Fruit fly (Drosophila melanogaster) whole organism, embryonic: ENCODE data around the gene chif.

Experiments used
- Asciz ChIP-seq: fragments of 200-800 bp; sonication (Bioruptor generic); optimal IDR thresholded peaks from 2 replicates; lab custom pipeline; 2017; ENCODE audit warnings: missing biosample characterization, mild to moderate bottlenecking, missing genetic modification characterization, missing genetic modification reagents
- Atf6 ChIP-seq: fragments of 200-800 bp; sonication (Bioruptor generic); IDR thresholded peaks from 2 replicates; pipeline ENCODE4 v1.3.6; 2022; ENCODE audit warnings: missing biosample characterization, missing genetic modification characterization
- CG10366 ChIP-seq: fragments of 200-800 bp; sonication (Bioruptor generic); IDR thresholded peaks from 2 replicates; pipeline ENCODE4 v1.3.6; 2022; ENCODE audit warnings: missing biosample characterization, missing genetic modification characterization
- CG10462 ChIP-seq: fragments of 200-800 bp; sonication (Bioruptor generic); optimal IDR thresholded peaks from 2 replicates; lab custom pipeline; 2016; ENCODE audit warnings: missing biosample characterization, missing genetic modification characterization
- CG11504 ChIP-seq: fragments of 200-800 bp; sonication (Bioruptor generic); optimal IDR thresholded peaks from 3 replicates; lab custom pipeline; 2019; ENCODE audit warnings: missing biosample characterization, mild to moderate bottlenecking, missing genetic modification characterization, moderate library complexity
- CG12104 ChIP-seq: fragments of 200-800 bp; sonication (Bioruptor generic); optimal IDR thresholded peaks from 3 replicates; lab custom pipeline; 2016; ENCODE audit warnings: missing biosample characterization, missing genetic modification characterization
- CG12391 ChIP-seq: fragments of 200-800 bp; sonication (Bioruptor generic); optimal IDR thresholded peaks from 3 replicates; lab custom pipeline; 2018; ENCODE audit warnings: missing biosample characterization, mild to moderate bottlenecking, missing genetic modification characterization, moderate library complexity
- CG13894 ChIP-seq: fragments of 200-800 bp; sonication (Bioruptor generic); optimal IDR thresholded peaks from 3 replicates; lab custom pipeline; 2018; ENCODE audit warnings: missing biosample characterization, mild to moderate bottlenecking, missing genetic modification characterization, moderate library complexity
- CG14667 ChIP-seq: fragments of 200-800 bp; sonication (Bioruptor generic); IDR thresholded peaks from 2 replicates; pipeline ENCODE4 v1.3.6; 2022; ENCODE audit warnings: missing biosample characterization, missing genetic modification characterization
- CG17328 ChIP-seq: fragments of 200-800 bp; sonication (Bioruptor generic); IDR thresholded peaks from 2 replicates; pipeline ENCODE4 v1.3.6; 2022; ENCODE audit warnings: missing biosample characterization, missing genetic modification characterization
- CG17361 ChIP-seq: fragments of 200-800 bp; sonication (Bioruptor generic); IDR thresholded peaks from 3 replicates; pipeline ENCODE4 v1.3.6; 2022; ENCODE audit warnings: missing biosample characterization, missing genetic modification characterization
- CG17829 ChIP-seq: fragments of 200-800 bp; optimal IDR thresholded peaks from 2 replicates; lab custom pipeline; 2019; ENCODE audit warnings: missing biosample characterization, mild to moderate bottlenecking, missing genetic modification characterization, moderate library complexity
- CG18764 ChIP-seq: fragments of 200-800 bp; sonication (Bioruptor generic); optimal IDR thresholded peaks from 3 replicates; lab custom pipeline; 2016; ENCODE audit warnings: missing biosample characterization, missing genetic modification characterization
- CG3407 ChIP-seq: fragments of 200-800 bp; sonication (Bioruptor generic); optimal IDR thresholded peaks from 2 replicates; lab custom pipeline; 2018; ENCODE audit warnings: missing biosample characterization, mild to moderate bottlenecking, missing genetic modification characterization
- CG7271 ChIP-seq: fragments of 200-800 bp; sonication (Bioruptor generic); optimal IDR thresholded peaks from 2 replicates; lab custom pipeline; 2018; ENCODE audit warnings: missing biosample characterization, mild to moderate bottlenecking, missing genetic modification characterization, moderate library complexity
- CG9215 ChIP-seq: fragments of 200-800 bp; sonication (Bioruptor generic); IDR thresholded peaks from 2 replicates; pipeline ENCODE4 v1.3.6; 2022; ENCODE audit warnings: missing biosample characterization, missing genetic modification characterization
- CG9932 ChIP-seq: fragments of 200-800 bp; sonication (Bioruptor generic); IDR thresholded peaks from 2 replicates; pipeline ENCODE4 v1.3.6; 2022; ENCODE audit warnings: missing biosample characterization, missing genetic modification characterization
- Drgx ChIP-seq: fragments of 200-800 bp; sonication (Bioruptor generic); IDR thresholded peaks from 2 replicates; pipeline ENCODE4 v1.3.6; 2022; ENCODE audit warnings: missing biosample characterization, missing genetic modification characterization
- ERR ChIP-seq: fragments of 200-800 bp; sonication (Bioruptor generic); optimal IDR thresholded peaks from 2 replicates; lab custom pipeline; 2016; ENCODE audit warnings: missing biosample characterization, missing genetic modification characterization
- HmgZ ChIP-seq: fragments of 200-800 bp; sonication (Bioruptor generic); optimal IDR thresholded peaks from 2 replicates; lab custom pipeline; 2018; ENCODE audit warnings: missing biosample characterization, mild to moderate bottlenecking, missing genetic modification characterization
- Hr51 ChIP-seq, 2 experiments: fragments of 200-800 bp; sonication (Bioruptor generic); optimal IDR thresholded peaks; 2 replicates in 1 of 2; 3 replicates in 1 of 2; lab custom pipeline; 2016 to 2018; ENCODE audit warnings: missing biosample characterization in 2 of 2, missing genetic modification characterization in 2 of 2, mild to moderate bottlenecking in 1 of 2, moderate library complexity in 1 of 2
- Hr78 ChIP-seq, 2 experiments: fragments of 200-800 bp in 1 of 2; fragments of >200 bp in 1 of 2; sonication (Bioruptor generic) in 1 of 2; optimal IDR thresholded peaks; 2 replicates each; lab custom pipeline; 2017 to 2019; ENCODE audit warnings: missing biosample characterization in 2 of 2, missing genetic modification characterization in 2 of 2, mild to moderate bottlenecking in 1 of 2, moderate library complexity in 1 of 2
- MTF-1 ChIP-seq: fragments of 200-800 bp; sonication (Bioruptor generic); optimal IDR thresholded peaks from 2 replicates; lab custom pipeline; 2018; ENCODE audit warnings: missing biosample characterization, mild to moderate bottlenecking, missing genetic modification characterization, borderline replicate concordance
- Mad ChIP-seq: fragments of 200-800 bp; sonication (Bioruptor generic); optimal IDR thresholded peaks from 2 replicates; lab custom pipeline; 2016; ENCODE audit warnings: missing biosample characterization, missing genetic modification characterization
- Mes4 ChIP-seq: fragments of 200-800 bp; sonication (Bioruptor generic); optimal IDR thresholded peaks from 2 replicates; lab custom pipeline; 2016; ENCODE audit warnings: missing biosample characterization, missing genetic modification characterization
- NC2α ChIP-seq: fragments of 200-800 bp; sonication (Bioruptor generic); optimal IDR thresholded peaks from 2 replicates; lab custom pipeline; 2016; ENCODE audit warnings: missing biosample characterization, missing genetic modification characterization
- Rx ChIP-seq: fragments of 200-800 bp; sonication (Bioruptor generic); IDR thresholded peaks from 2 replicates; pipeline ENCODE4 v1.3.6; 2022; ENCODE audit warnings: missing biosample characterization, missing genetic modification characterization
- Six4 ChIP-seq: fragments of 200-800 bp; sonication (Bioruptor generic); optimal IDR thresholded peaks from 2 replicates; lab custom pipeline; 2016; ENCODE audit warnings: missing biosample characterization, missing genetic modification characterization
- Stat92E ChIP-seq, 3 experiments: fragments of >200 bp in 2 of 3; fragments of 200-800 bp in 1 of 3; sonication (Bioruptor generic) in 1 of 3; optimal IDR thresholded peaks; 2 replicates each; lab custom pipeline; 2017 to 2019; ENCODE audit warnings: missing biosample characterization in 3 of 3, missing genetic modification characterization in 3 of 3, mild to moderate bottlenecking in 1 of 3, moderate library complexity in 1 of 3
- Tbp ChIP-seq: fragments of >200 bp; optimal IDR thresholded peaks from 2 replicates; lab custom pipeline; 2018; ENCODE audit warnings: missing biosample characterization, missing genetic modification characterization
- ac ChIP-seq: fragments of 200-800 bp; sonication (Bioruptor generic); optimal IDR thresholded peaks from 3 replicates; lab custom pipeline; 2017; ENCODE audit warnings: missing biosample characterization, mild to moderate bottlenecking, missing genetic modification characterization
- chm ChIP-seq: fragments of 200-800 bp; sonication (Bioruptor generic); IDR thresholded peaks from 2 replicates; pipeline ENCODE4 v1.3.6; 2022; ENCODE audit warnings: missing biosample characterization, missing genetic modification characterization
- cwo ChIP-seq: fragments of 200-800 bp; sonication (Bioruptor generic); optimal IDR thresholded peaks from 3 replicates; lab custom pipeline; 2017; ENCODE audit warnings: missing biosample characterization, missing genetic modification characterization, mild to moderate bottlenecking, moderate library complexity, missing genetic modification reagents
- ems ChIP-seq: fragments of 200-800 bp; sonication (Bioruptor generic); optimal IDR thresholded peaks from 3 replicates; lab custom pipeline; 2016; ENCODE audit warnings: missing biosample characterization, missing genetic modification characterization
- insv ChIP-seq, 2 experiments: fragments of 200-800 bp; sonication (Bioruptor generic); optimal IDR thresholded peaks; 3 replicates each; lab custom pipeline; 2016 to 2018; ENCODE audit warnings: missing biosample characterization in 2 of 2, missing genetic modification characterization in 2 of 2
- onecut ChIP-seq: fragments of 200-800 bp; sonication (Bioruptor generic); IDR thresholded peaks from 2 replicates; pipeline ENCODE4 v1.3.6; 2022; ENCODE audit warnings: missing biosample characterization, missing genetic modification characterization
- pb ChIP-seq: fragments of 200-800 bp; sonication (Bioruptor generic); optimal IDR thresholded peaks from 3 replicates; lab custom pipeline; 2016; ENCODE audit warnings: missing biosample characterization, missing genetic modification characterization
- prd ChIP-seq, 3 experiments: fragments of >200 bp in 2 of 3; fragments of 200-800 bp in 1 of 3; sonication (Bioruptor generic) in 1 of 3; optimal IDR thresholded peaks in 2 of 3; IDR thresholded peaks in 1 of 3; 2 replicates in 2 of 3; 3 replicates in 1 of 3; pipeline versions ENCODE4 v1.3.6 to Lab custom; 2017 to 2022; ENCODE audit warnings: missing biosample characterization in 1 of 3, missing genetic modification characterization in 1 of 3
- sens-2 ChIP-seq: fragments of 200-800 bp; sonication (Bioruptor generic); IDR thresholded peaks from 2 replicates; pipeline ENCODE4 v1.3.6; 2022; ENCODE audit warnings: missing biosample characterization, missing genetic modification characterization
- sisA ChIP-seq: fragments of 200-800 bp; sonication (Bioruptor generic); IDR thresholded peaks from 2 replicates; pipeline ENCODE4 v1.3.6; 2022; ENCODE audit warnings: missing biosample characterization, missing genetic modification characterization
- tio ChIP-seq: fragments of 200-800 bp; sonication (Bioruptor generic); optimal IDR thresholded peaks from 2 replicates; lab custom pipeline; 2017; ENCODE audit warnings: missing biosample characterization, missing genetic modification characterization, inconsistent platforms
- tll ChIP-seq, 2 experiments: fragments of 200-800 bp in 1 of 2; fragments of >200 bp in 1 of 2; sonication (Bioruptor generic) in 1 of 2; optimal IDR thresholded peaks; 2 replicates each; lab custom pipeline; 2017 to 2019; ENCODE audit warnings: missing biosample characterization in 2 of 2, missing genetic modification characterization in 2 of 2, mild to moderate bottlenecking in 1 of 2, moderate library complexity in 1 of 2
- trem ChIP-seq: fragments of 200-800 bp; optimal IDR thresholded peaks from 3 replicates; lab custom pipeline; 2019; ENCODE audit warnings: missing biosample characterization, mild to moderate bottlenecking, missing genetic modification characterization, moderate library complexity
- tup ChIP-seq: fragments of 200-800 bp; sonication (Bioruptor generic); optimal IDR thresholded peaks from 2 replicates; lab custom pipeline; 2016; ENCODE audit warnings: missing biosample characterization, mild to moderate bottlenecking, missing genetic modification characterization, moderate library complexity
- tx ChIP-seq: fragments of 200-800 bp; sonication (Bioruptor generic); optimal IDR thresholded peaks from 2 replicates; lab custom pipeline; 2016; ENCODE audit warnings: missing biosample characterization, missing genetic modification characterization
- vvl ChIP-seq: fragments of 200-800 bp; sonication (Bioruptor generic); IDR thresholded peaks from 2 replicates; pipeline ENCODE4 v1.3.6; 2022; ENCODE audit warnings: missing biosample characterization, missing genetic modification characterization
- zf30C ChIP-seq: fragments of 200-800 bp; sonication (Bioruptor generic); optimal IDR thresholded peaks from 3 replicates; lab custom pipeline; 2018; ENCODE audit warnings: missing biosample characterization, mild to moderate bottlenecking, missing genetic modification characterization

Gene chif

DNA sequence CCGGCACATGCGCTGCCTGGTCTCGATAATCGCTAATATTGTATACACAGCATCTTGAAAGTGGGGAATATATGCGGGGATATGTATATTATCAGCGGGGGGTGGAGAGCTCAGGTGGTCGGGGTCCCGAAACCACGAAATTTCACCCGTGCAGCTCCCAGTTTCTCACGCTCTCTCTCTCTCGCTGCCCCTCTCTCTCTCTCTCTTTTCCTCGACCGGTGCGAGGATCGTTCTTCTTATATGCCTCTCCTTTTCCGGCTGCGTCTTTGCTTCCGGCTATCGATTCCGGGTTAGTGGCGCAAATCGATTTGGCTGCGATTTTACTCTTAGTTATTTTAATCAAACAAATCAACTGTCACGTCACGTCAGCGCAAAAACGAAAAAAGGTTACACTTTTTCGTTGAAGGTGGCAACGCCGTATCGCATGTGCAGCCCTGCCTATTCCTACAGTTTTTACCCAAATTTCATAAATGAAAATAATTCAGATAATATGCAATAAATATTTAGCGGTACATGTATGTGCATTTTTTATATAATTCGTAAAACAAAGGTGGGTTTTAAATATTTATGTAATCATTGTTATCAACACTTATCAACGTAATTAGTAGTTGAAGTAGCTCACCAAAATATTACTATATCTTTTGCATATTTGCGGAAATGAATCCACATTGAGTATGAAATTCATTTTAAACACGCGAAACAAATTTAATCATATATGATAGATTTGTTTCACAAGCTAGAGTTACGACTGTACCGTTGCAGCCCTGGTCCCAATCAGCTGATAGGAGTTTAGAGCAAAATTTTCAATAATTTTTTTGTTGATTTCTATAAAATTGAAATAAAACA, 52.7 kb downstream of the chif start, which contains the start of the genes heix and CG17328 (continued):
- peak; percentile 78 for TF ChIP-seq CG12104 (GFP tag; lab: Kevin White, UChicago)
- peak; percentile 43; the same call in 1 of the 2 replicates for TF ChIP-seq Atf6 (GFP tag; lab: Robert Waterston, UW)
- TF ChIP-seq Mes4 (GFP tag; lab: Kevin White, UChicago), result no peak
- TF ChIP-seq CG17361 (GFP tag; lab: Robert Waterston, UW), result peak; percentile 88
- TF ChIP-seq prd (optimal IDR thresholded peaks at IDR 0.05; lab: Kevin White, UChicago), result no peak
- peak; percentile 76 for TF ChIP-seq prd (GFP tag; IDR thresholded peaks at IDR 0.05; lab: Robert Waterston, UW)
- no peak for TF ChIP-seq Hr78 (GFP tag; optimal IDR thresholded peaks at IDR 0.05; lab: Kevin White, UChicago)
- peak; percentile 11 for TF ChIP-seq pb
- TF ChIP-seq vvl (GFP tag; lab: Robert Waterston, UW), result peak; percentile 73
- TF ChIP-seq insv (GFP tag; optimal IDR thresholded peaks at IDR 0.05; lab: Kevin White, UChicago), result peak in 1 of 2 experiments; percentile 36
- peak; percentile 49 for TF ChIP-seq CG18764 (GFP tag; lab: Kevin White, UChicago)
- TF ChIP-seq sisA (GFP tag; lab: Robert Waterston, UW), result peak; percentile 80
- TF ChIP-seq tup (GFP tag; lab: Kevin White, UChicago), result peak; percentile 18
- no peak for TF ChIP-seq ac (GFP tag; lab: Kevin White, UChicago)
- TF ChIP-seq tll (GFP tag; optimal IDR thresholded peaks at IDR 0.05; lab: Kevin White, UChicago), result peak in 1 of 2 experiments; percentile 50
- no peak for TF ChIP-seq Asciz
- no peak for TF ChIP-seq CG11504 (tag; lab: Kevin White, UChicago)
- peak in 1 of 2 experiments; percentile 13 for TF ChIP-seq Hr51 (GFP tag; optimal IDR thresholded peaks at IDR 0.05; lab: Kevin White, UChicago)
- peak; percentile 13 for TF ChIP-seq CG10462 (GFP tag; lab: Kevin White, UChicago)
- TF ChIP-seq ems (GFP tag; lab: Kevin White, UChicago), result peak; percentile 52
- TF ChIP-seq NC2α (GFP tag; lab: Kevin White, UChicago), result peak; percentile 27
- TF ChIP-seq CG9215 (GFP tag; lab: Robert Waterston, UW), result peak; percentile 72
- TF ChIP-seq CG14667, result no peak; the same call in 1 of the 2 replicates
- TF ChIP-seq trem (tag; lab: Kevin White, UChicago), result peak; percentile 66
- no peak for TF ChIP-seq Tbp (GFP tag; lab: Kevin White, UChicago)
- peak; percentile 59 for TF ChIP-seq Six4 (GFP tag; lab: Kevin White, UChicago)
- no peak for TF ChIP-seq cwo (GFP tag; lab: Kevin White, UChicago)
- no peak for TF ChIP-seq zf30C (GFP tag; lab: Kevin White, UChicago)
- 0 out of 2 replicates have a peak, but pooled peaks have one; percentile 20 for TF ChIP-seq Drgx (GFP tag; lab: Robert Waterston, UW)
- peak; percentile 52 for TF ChIP-seq Rx (GFP tag; lab: Robert Waterston, UW)
- TF ChIP-seq CG17829 (tag; lab: Kevin White, UChicago), result peak; percentile 71
- peak; percentile 80 for TF ChIP-seq tio
- TF ChIP-seq CG12391, result peak; percentile 82
- peak; percentile 28; the same call in 1 of the 2 replicates for TF ChIP-seq chm (GFP tag; lab: Robert Waterston, UW)
- no peak for TF ChIP-seq ERR (GFP tag; lab: Kevin White, UChicago)
- TF ChIP-seq CG10366, result peak; percentile 70; the same call in 1 of the 2 replicates
- TF ChIP-seq CG3407 (GFP tag; lab: Kevin White, UChicago), result peak; percentile 37
- TF ChIP-seq HmgZ, result peak; percentile 30
- TF ChIP-seq sens-2 (GFP tag; lab: Robert Waterston, UW), result 0 out of 2 replicates have a peak, but pooled peaks have one; percentile 7
- TF ChIP-seq MTF-1 (GFP tag; lab: Kevin White, UChicago), result no peak
- peak; percentile 85 for TF ChIP-seq CG17328 (GFP tag; lab: Robert Waterston, UW)
- TF ChIP-seq tx (GFP tag; lab: Kevin White, UChicago), result peak; percentile 22
- TF ChIP-seq onecut, result peak; percentile 8; the same call in 1 of the 2 replicates
- no peak for TF ChIP-seq Stat92E (GFP tag; optimal IDR thresholded peaks at IDR 0.05; lab: Kevin White, UChicago)
- TF ChIP-seq Mad (GFP tag; lab: Kevin White, UChicago), result peak; percentile 69
- peak; percentile 89 for TF ChIP-seq CG9932 (GFP tag; lab: Robert Waterston, UW)
- peak; percentile 6 for TF ChIP-seq CG7271 (tag; lab: Kevin White, UChicago)
- peak; percentile 32 for TF ChIP-seq CG13894 (tag; lab: Kevin White, UChicago)
